Worm (Caenorhabditis elegans): ENCODE data around the gene cmk-1.

DNA sequence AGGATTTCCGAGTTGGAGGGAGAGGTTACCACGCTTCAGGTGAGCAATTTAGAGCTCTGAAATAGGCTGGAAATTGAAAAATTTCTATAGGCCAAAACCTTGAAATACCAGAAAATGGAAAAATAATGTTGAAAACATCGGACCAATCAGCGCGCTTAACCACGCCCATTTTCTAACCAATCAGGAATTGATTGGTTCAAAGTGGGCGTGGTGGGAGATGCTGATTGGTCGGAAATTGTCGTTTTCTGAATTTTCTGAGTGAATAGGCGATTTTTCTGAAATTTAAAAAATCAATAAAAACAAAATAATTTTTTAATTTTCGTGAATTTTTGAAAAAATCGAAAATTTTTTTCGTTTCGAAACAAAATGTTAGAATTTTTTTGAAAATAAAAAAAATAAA lies 36.7 kb downstream of the cmk-1 start:
- TF ChIP-seq jun-1 (tag; optimal IDR thresholded peaks at IDR 0.05) (no peak), aly-2 (tag; optimal IDR thresholded peaks at IDR 0.05) (no peak), lin-39 (tag; optimal IDR thresholded peaks at IDR 0.05) (no peak), ZK546.5 (tag; optimal IDR thresholded peaks at IDR 0.05) (no peak), ama-1 (optimal IDR thresholded peaks at IDR 0.05) (no peak), ceh-9 (tag; optimal IDR thresholded peaks at IDR 0.05) (no peak), nhr-77 (tag; optimal IDR thresholded peaks at IDR 0.05) (no peak), fos-1 (tag; optimal IDR thresholded peaks at IDR 0.05) (no peak), lsy-12 (tag; optimal IDR thresholded peaks at IDR 0.05) (no peak), mdl-1 (tag; optimal IDR thresholded peaks at IDR 0.05) (no peak), sea-2 (GFP tag; optimal IDR thresholded peaks at IDR 0.05) (no peak)

Measured in whole organism, L3 larva.